Worm (Caenorhabditis elegans) whole organism, L1 larva: ENCODE data around the gene svop-1.

Source experiments
- C34B4.2 ChIP-seq: sonication (generic microtip); optimal IDR thresholded peaks from 2 replicates; lab custom pipeline; 2017; ENCODE audit warnings: mild to moderate bottlenecking, missing genetic modification characterization, missing compliant biosample characterization
- F16B12.6 ChIP-seq: fragments of 150-350 bp; optimal IDR thresholded peaks from 2 replicates; lab custom pipeline; 2014; ENCODE audit warnings: missing biosample characterization, missing genetic modification characterization
- Y116A8C.19 ChIP-seq: sonication (generic microtip); optimal IDR thresholded peaks from 2 replicates; lab custom pipeline; 2016; ENCODE audit warnings: missing compliant biosample characterization, missing genetic modification characterization, borderline replicate concordance
- alr-1 ChIP-seq: fragments of 200-800 bp; sonication (Bioruptor generic); optimal IDR thresholded peaks from 2 replicates; lab custom pipeline; 2018; ENCODE audit warnings: borderline replicate concordance, mild to moderate bottlenecking, missing genetic modification characterization, missing compliant biosample characterization
- aly-2 ChIP-seq: fragments of 150-350 bp; optimal IDR thresholded peaks from 2 replicates; lab custom pipeline; 2014; ENCODE audit warnings: missing biosample characterization, missing genetic modification characterization
- blmp-1 ChIP-seq: fragments of 150-350 bp; optimal IDR thresholded peaks from 2 replicates; lab custom pipeline; 2014; ENCODE audit warnings: missing biosample characterization, missing genetic modification characterization
- ceh-63 ChIP-seq: fragments of 200-800 bp; sonication (Bioruptor generic); optimal IDR thresholded peaks from 2 replicates; lab custom pipeline; 2018; ENCODE audit warnings: mild to moderate bottlenecking, missing genetic modification characterization, missing compliant biosample characterization
- ceh-82 ChIP-seq, 3 experiments: fragments of 150-350 bp in 1 of 3; sonication (generic microtip) in 2 of 3; optimal IDR thresholded peaks; 2 replicates each; lab custom pipeline; 2014 to 2017; ENCODE audit warnings: missing biosample characterization in 3 of 3, missing genetic modification characterization in 3 of 3
- ceh-90 ChIP-seq: sonication (generic microtip); optimal IDR thresholded peaks from 2 replicates; lab custom pipeline; 2016; ENCODE audit warnings: missing genetic modification characterization, missing compliant biosample characterization
- dsc-1 ChIP-seq: sonication (generic microtip); optimal IDR thresholded peaks from 2 replicates; lab custom pipeline; 2016; ENCODE audit warnings: mild to moderate bottlenecking, missing genetic modification characterization, missing compliant biosample characterization
- egl-13 ChIP-seq: sonication (generic microtip); optimal IDR thresholded peaks from 2 replicates; lab custom pipeline; 2016; ENCODE audit warnings: missing genotype, missing genetic modification reagents, missing genetic modification characterization, missing compliant biosample characterization
- elt-2 ChIP-seq: sonication (generic microtip); optimal IDR thresholded peaks from 2 replicates; lab custom pipeline; 2016; ENCODE audit warnings: missing genetic modification characterization, mild to moderate bottlenecking, inconsistent platforms, missing compliant biosample characterization, missing genetic modification reagents
- ets-5 ChIP-seq: fragments of 200-800 bp; sonication (Bioruptor generic); IDR thresholded peaks from 2 replicates; pipeline ENCODE4 v1.3.6; 2022; ENCODE audit warnings: missing genetic modification characterization, missing compliant biosample characterization
- fkh-4 ChIP-seq: sonication (generic microtip); optimal IDR thresholded peaks from 2 replicates; lab custom pipeline; 2016; ENCODE audit warnings: missing compliant biosample characterization, missing genetic modification characterization, borderline replicate concordance
- fos-1 ChIP-seq: fragments of 150-350 bp; optimal IDR thresholded peaks from 2 replicates; lab custom pipeline; 2014; ENCODE audit warnings: missing biosample characterization, missing genetic modification characterization
- grh-1 ChIP-seq: fragments of 200-800 bp; sonication (Bioruptor generic); IDR thresholded peaks from 2 replicates; pipeline ENCODE4 v1.3.6; 2022; ENCODE audit warnings: missing genetic modification reagents, missing genetic modification characterization, missing compliant biosample characterization
- hlh-17 ChIP-seq: fragments of 200-800 bp; sonication (Bioruptor generic); optimal IDR thresholded peaks from 2 replicates; lab custom pipeline; 2018; ENCODE audit warnings: missing genetic modification characterization, mild to moderate bottlenecking, missing compliant biosample characterization, moderate library complexity, borderline replicate concordance
- hlh-4 ChIP-seq: sonication (generic microtip); optimal IDR thresholded peaks from 2 replicates; lab custom pipeline; 2016; ENCODE audit warnings: mild to moderate bottlenecking, missing genetic modification characterization, missing compliant biosample characterization
- irx-1 ChIP-seq: sonication (generic microtip); optimal IDR thresholded peaks from 2 replicates; lab custom pipeline; 2016; ENCODE audit warnings: missing genetic modification characterization, missing compliant biosample characterization
- isw-1 ChIP-seq: fragments of 200-800 bp; sonication (Bioruptor generic); IDR thresholded peaks from 2 replicates; pipeline ENCODE4 v1.3.6; 2022; ENCODE audit warnings: missing genetic modification characterization, missing compliant biosample characterization
- jun-1 ChIP-seq: fragments of 150-350 bp; optimal IDR thresholded peaks from 2 replicates; lab custom pipeline; 2014; ENCODE audit warnings: missing biosample characterization, missing genetic modification reagents, missing genetic modification characterization
- lin-14 ChIP-seq: fragments of 200-800 bp; sonication (Bioruptor generic); optimal IDR thresholded peaks from 2 replicates; lab custom pipeline; 2018; ENCODE audit warnings: mild to moderate bottlenecking, missing genetic modification characterization, moderate library complexity, missing compliant biosample characterization
- lin-15B ChIP-seq: fragments of 150-350 bp; sonication (generic microtip); optimal IDR thresholded peaks from 3 replicates; lab custom pipeline; 2014; ENCODE audit warnings: missing biosample characterization, missing genetic modification characterization
- lin-39 ChIP-seq: fragments of 150-350 bp; optimal IDR thresholded peaks from 2 replicates; lab custom pipeline; 2014; ENCODE audit warnings: missing biosample characterization, missing genetic modification reagents, missing genetic modification characterization
- mab-9 ChIP-seq: fragments of 200-800 bp; sonication (Bioruptor generic); IDR thresholded peaks from 2 replicates; pipeline ENCODE4 v1.3.6; 2022; ENCODE audit warnings: missing genetic modification reagents, missing genetic modification characterization, missing compliant biosample characterization
- mef-2 ChIP-seq: fragments of 150-350 bp; optimal IDR thresholded peaks from 2 replicates; lab custom pipeline; 2014; ENCODE audit warnings: missing biosample characterization, missing genetic modification characterization
- mep-1 ChIP-seq: fragments of 150-350 bp; optimal IDR thresholded peaks from 2 replicates; lab custom pipeline; 2014; ENCODE audit warnings: missing biosample characterization, missing genetic modification characterization
- nhr-11 ChIP-seq: fragments of 150-350 bp; optimal IDR thresholded peaks from 2 replicates; lab custom pipeline; 2014; ENCODE audit warnings: missing biosample characterization, missing genetic modification characterization
- nhr-12 ChIP-seq: sonication (generic microtip); optimal IDR thresholded peaks from 2 replicates; lab custom pipeline; 2017; ENCODE audit warnings: missing biosample characterization, missing genetic modification characterization
- nhr-19 ChIP-seq: fragments of 200-800 bp; sonication (Bioruptor generic); conservative IDR thresholded peaks from 2 replicates; pipeline ENCODE4 v1.3.6; 2022; ENCODE audit warnings: missing genetic modification characterization, missing compliant biosample characterization
- nhr-20 ChIP-seq: sonication (generic microtip); optimal IDR thresholded peaks from 2 replicates; lab custom pipeline; 2016; ENCODE audit warnings: mild to moderate bottlenecking, missing genetic modification characterization, missing compliant biosample characterization
- nhr-237 ChIP-seq: fragments of 150-350 bp; optimal IDR thresholded peaks from 2 replicates; lab custom pipeline; 2014; ENCODE audit warnings: missing biosample characterization, missing genetic modification characterization
- nhr-47 ChIP-seq: sonication (generic microtip); optimal IDR thresholded peaks from 2 replicates; lab custom pipeline; 2016; ENCODE audit warnings: mild to moderate bottlenecking, missing genetic modification characterization, moderate library complexity, missing compliant biosample characterization
- nhr-71 ChIP-seq: sonication (generic microtip); optimal IDR thresholded peaks from 2 replicates; lab custom pipeline; 2016; ENCODE audit warnings: mild to moderate bottlenecking, missing genetic modification characterization, moderate library complexity, missing compliant biosample characterization
- nhr-76 ChIP-seq: sonication (generic microtip); optimal IDR thresholded peaks from 2 replicates; lab custom pipeline; 2017; ENCODE audit warnings: missing biosample characterization, missing genetic modification characterization
- nhr-84 ChIP-seq: sonication (generic microtip); optimal IDR thresholded peaks from 2 replicates; lab custom pipeline; 2017; ENCODE audit warnings: missing biosample characterization, missing genetic modification characterization
- nhr-90 ChIP-seq: sonication (generic microtip); optimal IDR thresholded peaks from 2 replicates; lab custom pipeline; 2016; ENCODE audit warnings: mild to moderate bottlenecking, missing genetic modification characterization, missing compliant biosample characterization; ENCODE audit not compliant: poor library complexity
- skn-1 ChIP-seq: fragments of 150-350 bp; optimal IDR thresholded peaks from 2 replicates; lab custom pipeline; 2014; ENCODE audit warnings: missing biosample characterization, missing genetic modification characterization
- snpc-4 ChIP-seq: fragments of 150-350 bp; optimal IDR thresholded peaks from 2 replicates; lab custom pipeline; 2014; ENCODE audit warnings: missing biosample characterization, missing genetic modification characterization
- snu-23 ChIP-seq: sonication (generic microtip); optimal IDR thresholded peaks from 2 replicates; lab custom pipeline; 2016; ENCODE audit warnings: missing genetic modification characterization, missing compliant biosample characterization
- sptf-1 ChIP-seq: fragments of 150-350 bp; optimal IDR thresholded peaks from 2 replicates; lab custom pipeline; 2014; ENCODE audit warnings: missing biosample characterization, missing genetic modification characterization
- sup-37 ChIP-seq: fragments of 200-800 bp; sonication (Bioruptor generic); optimal IDR thresholded peaks from 2 replicates; lab custom pipeline; 2018; ENCODE audit warnings: mild to moderate bottlenecking, missing genetic modification characterization, missing compliant biosample characterization
- swsn-7 ChIP-seq: sonication (generic microtip); optimal IDR thresholded peaks from 2 replicates; lab custom pipeline; 2016; ENCODE audit warnings: missing genetic modification characterization, missing compliant biosample characterization
- tbx-2 ChIP-seq: sonication (generic microtip); optimal IDR thresholded peaks from 2 replicates; lab custom pipeline; 2016; ENCODE audit warnings: missing genetic modification characterization, missing compliant biosample characterization
- unc-130 ChIP-seq: fragments of 150-350 bp; optimal IDR thresholded peaks from 2 replicates; lab custom pipeline; 2017; ENCODE audit warnings: missing biosample characterization, missing genetic modification characterization, inconsistent platforms
- unc-30 ChIP-seq: sonication (generic microtip); optimal IDR thresholded peaks from 2 replicates; lab custom pipeline; 2017; ENCODE audit warnings: missing biosample characterization, missing genetic modification characterization
- unc-62 ChIP-seq: fragments of 150-350 bp; optimal IDR thresholded peaks from 2 replicates; lab custom pipeline; 2014; ENCODE audit warnings: missing biosample characterization, missing genetic modification reagents, missing genetic modification characterization
- zip-4 ChIP-seq: fragments of 200-800 bp; sonication (Bioruptor generic); optimal IDR thresholded peaks from 2 replicates; lab custom pipeline; 2018; ENCODE audit warnings: mild to moderate bottlenecking, missing genetic modification characterization, moderate library complexity, missing compliant biosample characterization
- ztf-11 ChIP-seq, 2 experiments: sonication (generic microtip); optimal IDR thresholded peaks; 2 replicates each; lab custom pipeline; 2016 to 2017; ENCODE audit warnings: missing genetic modification characterization in 2 of 2, missing biosample characterization in 1 of 2, missing compliant biosample characterization in 1 of 2

svop-1 gene

ce11 chrIII:8849507-8849906 lies 35.8 kb downstream of the svop-1 start, which contains the start of gene F44E2.8:
Gene F44E2.8, minus strand, starts transcription at chrIII:8849877.
- TF ChIP-seq sptf-1 (tag; lab: Kevin White, UChicago), result no peak
- no peak for TF ChIP-seq aly-2
- no peak for TF ChIP-seq jun-1 (tag; lab: Kevin White, UChicago)
- no peak for TF ChIP-seq isw-1
- no peak for TF ChIP-seq lin-14 (GFP tag; lab: Kevin White, UChicago)
- no peak for TF ChIP-seq nhr-19 (GFP tag; lab: Robert Waterston, UW)
- TF ChIP-seq unc-130 (tag; lab: Kevin White, UChicago), result no peak
- no peak for TF ChIP-seq tbx-2 (tag; lab: Kevin White, UChicago)
- no peak for TF ChIP-seq snu-23 (GFP tag; lab: Kevin White, UChicago)
- TF ChIP-seq hlh-4 (tag; lab: Kevin White, UChicago), result no peak
- TF ChIP-seq lin-15B (tag; lab: Kevin White, UChicago), result no peak
- TF ChIP-seq snpc-4 (tag; lab: Kevin White, UChicago), result no peak
- TF ChIP-seq ceh-63 (GFP tag; lab: Kevin White, UChicago), result no peak
- TF ChIP-seq nhr-20 (tag; lab: Kevin White, UChicago), result no peak
- no peak for TF ChIP-seq nhr-47 (tag; lab: Kevin White, UChicago)
- TF ChIP-seq grh-1, result no peak
- TF ChIP-seq sup-37, result no peak
- TF ChIP-seq egl-13 (tag; lab: Kevin White, UChicago), result no peak
- TF ChIP-seq, all 84 proteins: peak for 0

ce11 chrIII:8848372-8848771 lies 36.9 kb downstream of the svop-1 start, which contains the start of gene F44E2.7:
Gene F44E2.7, minus strand, starts transcription at chrIII:8848472.
- TF ChIP-seq F16B12.6 (tag; lab: Kevin White, UChicago) (no peak), swsn-7 (tag; lab: Kevin White, UChicago) (no peak), lin-39 (tag; lab: Kevin White, UChicago) (no peak), mab-9 (GFP tag; lab: Robert Waterston, UW) (no peak), ceh-82 (tag; optimal IDR thresholded peaks at IDR 0.05; lab: Kevin White, UChicago) (no peak), nhr-76 (no peak), hlh-17 (GFP tag; lab: Kevin White, UChicago) (no peak), nhr-90 (no peak), snu-23 (GFP tag; lab: Kevin White, UChicago) (no peak), C34B4.2 (no peak), zip-4 (GFP tag; lab: Kevin White, UChicago) (no peak), dsc-1 (no peak), nhr-71 (no peak), mep-1 (no peak), jun-1 (tag; lab: Kevin White, UChicago) (no peak)

- TF ChIP-seq fkh-4 (tag; lab: Kevin White, UChicago) (no peak), aly-2 (no peak), unc-62 (GFP tag; lab: Kevin White, UChicago) (no peak), unc-30 (no peak), tbx-2 (tag; lab: Kevin White, UChicago) (peak; percentile 28), mef-2 (tag; lab: Kevin White, UChicago) (no peak), nhr-11 (tag; lab: Kevin White, UChicago) (no peak), nhr-20 (tag; lab: Kevin White, UChicago) (peak; percentile 37), fos-1 (no peak), lin-14 (GFP tag; lab: Kevin White, UChicago) (no peak), nhr-84 (tag; lab: Kevin White, UChicago) (no peak), mep-1 (peak; percentile 64), nhr-237 (no peak), nhr-71 (peak; percentile 70), snu-23 (GFP tag; lab: Kevin White, UChicago) (peak; percentile 62), elt-2 (no peak), alr-1 (tag; lab: Kevin White, UChicago) (no peak), Y116A8C.19 (tag; lab: Kevin White, UChicago) (no peak), ets-5 (GFP tag; lab: Robert Waterston, UW) (no peak), skn-1 (tag; lab: Kevin White, UChicago) (peak; percentile 48), lin-39 (tag; lab: Kevin White, UChicago) (no peak), ztf-11 (tag; optimal IDR thresholded peaks at IDR 0.05; lab: Kevin White, UChicago) (no peak), irx-1 (peak; percentile 23), unc-130 (tag; lab: Kevin White, UChicago) (peak; percentile 69), nhr-12 (tag; lab: Kevin White, UChicago) (no peak), grh-1 (no peak), hlh-17 (GFP tag; lab: Kevin White, UChicago) (no peak), blmp-1 (tag; lab: Kevin White, UChicago) (peak; percentile 68), ceh-90 (tag; lab: Kevin White, UChicago) (no peak)
Observed at ce11 chrIII:8847722-8848121, 37.6 kb downstream of the svop-1 start.
